Fruit fly (Drosophila melanogaster) whole organism, embryonic: ENCODE data around the gene CG6654.

Experiments
- Ada2b ChIP-seq: fragments of 200-800 bp; sonication (Bioruptor generic); IDR thresholded peaks from 2 replicates; pipeline ENCODE4 v1.3.6; 2022; ENCODE audit warnings: missing biosample characterization, missing genetic modification characterization
- CG10979 ChIP-seq: fragments of 200-800 bp; sonication (Bioruptor generic); optimal IDR thresholded peaks from 2 replicates; lab custom pipeline; 2018; ENCODE audit warnings: missing biosample characterization, mild to moderate bottlenecking, missing genetic modification characterization, moderate library complexity
- CG11560 ChIP-seq: fragments of 200-800 bp; sonication (Bioruptor generic); IDR thresholded peaks from 3 replicates; pipeline ENCODE4 v1.3.6; 2022; ENCODE audit warnings: missing biosample characterization, missing genetic modification characterization
- CG11723 ChIP-seq: fragments of 200-800 bp; sonication (Bioruptor generic); optimal IDR thresholded peaks from 2 replicates; lab custom pipeline; 2017; ENCODE audit warnings: missing biosample characterization, mild to moderate bottlenecking, missing genetic modification characterization
- CG13123 ChIP-seq: fragments of 200-800 bp; sonication (Bioruptor generic); optimal IDR thresholded peaks from 2 replicates; lab custom pipeline; 2016; ENCODE audit warnings: missing biosample characterization, missing genetic modification characterization
- CG13894 ChIP-seq: fragments of 200-800 bp; sonication (Bioruptor generic); optimal IDR thresholded peaks from 3 replicates; lab custom pipeline; 2018; ENCODE audit warnings: missing biosample characterization, mild to moderate bottlenecking, missing genetic modification characterization, moderate library complexity
- CG14441 ChIP-seq: fragments of 200-800 bp; sonication (Bioruptor generic); IDR thresholded peaks from 2 replicates; pipeline ENCODE4 v1.3.6; 2022; ENCODE audit warnings: missing biosample characterization, missing genetic modification characterization
- CG15011 ChIP-seq: fragments of 200-800 bp; sonication (Bioruptor generic); optimal IDR thresholded peaks from 3 replicates; lab custom pipeline; 2018; ENCODE audit warnings: missing biosample characterization, mild to moderate bottlenecking, missing genetic modification characterization
- CG15514 ChIP-seq: fragments of 200-800 bp; sonication (Bioruptor generic); optimal IDR thresholded peaks from 3 replicates; lab custom pipeline; 2017; ENCODE audit warnings: missing biosample characterization, missing genetic modification characterization, mild to moderate bottlenecking, moderate library complexity, missing genetic modification reagents
- CG17359 ChIP-seq: fragments of 200-800 bp; sonication (Bioruptor generic); optimal IDR thresholded peaks from 3 replicates; lab custom pipeline; 2018; ENCODE audit warnings: missing biosample characterization, mild to moderate bottlenecking, missing genetic modification characterization, moderate library complexity
- CG18764 ChIP-seq: fragments of 200-800 bp; sonication (Bioruptor generic); optimal IDR thresholded peaks from 3 replicates; lab custom pipeline; 2016; ENCODE audit warnings: missing biosample characterization, missing genetic modification characterization
- CG2116 ChIP-seq: fragments of 200-800 bp; sonication (Bioruptor generic); optimal IDR thresholded peaks from 3 replicates; lab custom pipeline; 2018; ENCODE audit warnings: missing biosample characterization, mild to moderate bottlenecking, missing genetic modification characterization
- CG2120 ChIP-seq: fragments of 200-800 bp; sonication (Bioruptor generic); optimal IDR thresholded peaks from 3 replicates; lab custom pipeline; 2016; ENCODE audit warnings: missing biosample characterization, missing genetic modification characterization
- CG31224 ChIP-seq: fragments of 200-800 bp; sonication (Bioruptor generic); IDR thresholded peaks from 2 replicates; pipeline ENCODE4 v1.3.6; 2022; ENCODE audit warnings: missing biosample characterization, missing genetic modification characterization
- CG4404 ChIP-seq: fragments of 200-800 bp; sonication (Bioruptor generic); IDR thresholded peaks from 2 replicates; pipeline ENCODE4 v1.3.6; 2022; ENCODE audit warnings: missing biosample characterization, missing genetic modification characterization
- CG5180 ChIP-seq: fragments of 200-800 bp; sonication (Bioruptor generic); optimal IDR thresholded peaks from 3 replicates; lab custom pipeline; 2017; ENCODE audit warnings: missing biosample characterization, missing genetic modification characterization, mild to moderate bottlenecking, moderate library complexity, missing genetic modification reagents
- CG6683 ChIP-seq: fragments of 200-800 bp; sonication (Bioruptor generic); optimal IDR thresholded peaks from 2 replicates; lab custom pipeline; 2017; ENCODE audit warnings: missing biosample characterization, mild to moderate bottlenecking, missing genetic modification characterization, missing genetic modification reagents
- CG6689 ChIP-seq: fragments of 200-800 bp; sonication (Bioruptor generic); IDR thresholded peaks from 2 replicates; pipeline ENCODE4 v1.3.6; 2022; ENCODE audit warnings: missing biosample characterization, missing genetic modification characterization
- CG7271 ChIP-seq: fragments of 200-800 bp; sonication (Bioruptor generic); optimal IDR thresholded peaks from 2 replicates; lab custom pipeline; 2018; ENCODE audit warnings: missing biosample characterization, mild to moderate bottlenecking, missing genetic modification characterization, moderate library complexity
- Dip2 ChIP-seq: fragments of 200-800 bp; sonication (Bioruptor generic); IDR thresholded peaks from 2 replicates; pipeline ENCODE4 v1.3.6; 2022; ENCODE audit warnings: missing biosample characterization, missing genetic modification characterization
- Ets97D ChIP-seq: fragments of 200-800 bp; sonication (Bioruptor generic); optimal IDR thresholded peaks from 3 replicates; lab custom pipeline; 2016; ENCODE audit warnings: missing biosample characterization, missing genetic modification characterization
- Gsc ChIP-seq: fragments of 200-800 bp; sonication (Bioruptor generic); IDR thresholded peaks from 2 replicates; pipeline ENCODE4 v1.3.6; 2022; ENCODE audit warnings: missing biosample characterization, missing genetic modification characterization
- Hr78 ChIP-seq, 2 experiments: fragments of 200-800 bp in 1 of 2; fragments of >200 bp in 1 of 2; sonication (Bioruptor generic) in 1 of 2; optimal IDR thresholded peaks; 2 replicates each; lab custom pipeline; 2017 to 2019; ENCODE audit warnings: missing biosample characterization in 2 of 2, missing genetic modification characterization in 2 of 2, mild to moderate bottlenecking in 1 of 2, moderate library complexity in 1 of 2
- Lim3 ChIP-seq: fragments of 200-800 bp; sonication (Bioruptor generic); IDR thresholded peaks from 2 replicates; pipeline ENCODE4 v1.3.6; 2022; ENCODE audit warnings: missing biosample characterization, missing genetic modification characterization
- MESR4 ChIP-seq: fragments of 200-800 bp; sonication (Bioruptor generic); optimal IDR thresholded peaks from 2 replicates; lab custom pipeline; 2018; ENCODE audit warnings: missing biosample characterization, mild to moderate bottlenecking, missing genetic modification characterization, moderate library complexity
- MTF-1 ChIP-seq: fragments of 200-800 bp; sonication (Bioruptor generic); optimal IDR thresholded peaks from 2 replicates; lab custom pipeline; 2018; ENCODE audit warnings: missing biosample characterization, mild to moderate bottlenecking, missing genetic modification characterization, borderline replicate concordance
- Nf-YA ChIP-seq: fragments of 200-800 bp; sonication (Bioruptor generic); IDR thresholded peaks from 2 replicates; pipeline ENCODE4 v1.3.6; 2022; ENCODE audit warnings: missing biosample characterization, missing genetic modification characterization
- Sox102F ChIP-seq: fragments of 200-800 bp; sonication (Bioruptor generic); optimal IDR thresholded peaks from 2 replicates; lab custom pipeline; 2018; ENCODE audit warnings: missing biosample characterization, mild to moderate bottlenecking, missing genetic modification characterization, moderate library complexity
- Spps ChIP-seq: fragments of 200-800 bp; sonication (Bioruptor generic); optimal IDR thresholded peaks from 2 replicates; lab custom pipeline; 2018; ENCODE audit warnings: missing biosample characterization, mild to moderate bottlenecking, missing genetic modification characterization
- Sry-δ ChIP-seq: fragments of 200-800 bp; sonication (Bioruptor generic); optimal IDR thresholded peaks from 2 replicates; lab custom pipeline; 2016; ENCODE audit warnings: missing biosample characterization, missing genetic modification characterization
- Ssrp ChIP-seq: fragments of 200-800 bp; sonication (Bioruptor generic); optimal IDR thresholded peaks from 2 replicates; lab custom pipeline; 2018; ENCODE audit warnings: missing biosample characterization, mild to moderate bottlenecking, missing genetic modification characterization, moderate library complexity
- Xbp1 ChIP-seq: fragments of 200-800 bp; sonication (Bioruptor generic); optimal IDR thresholded peaks from 3 replicates; lab custom pipeline; 2016; ENCODE audit warnings: missing biosample characterization, mild to moderate bottlenecking, missing genetic modification characterization
- ato ChIP-seq: fragments of 200-800 bp; sonication (Bioruptor generic); IDR thresholded peaks from 2 replicates; pipeline ENCODE4 v1.3.6; 2022; ENCODE audit warnings: missing biosample characterization, missing genetic modification characterization; ENCODE audit not compliant: partially characterized antibody
- caup ChIP-seq: fragments of 200-800 bp; sonication (Bioruptor generic); optimal IDR thresholded peaks from 3 replicates; lab custom pipeline; 2017; ENCODE audit warnings: missing biosample characterization, mild to moderate bottlenecking, missing genetic modification characterization, moderate library complexity; ENCODE audit not compliant: severe bottlenecking
- crp ChIP-seq, 2 experiments: fragments of 200-800 bp; sonication (Bioruptor generic); optimal IDR thresholded peaks; 2 replicates in 1 of 2; 3 replicates in 1 of 2; lab custom pipeline; 2017; ENCODE audit warnings: missing biosample characterization in 2 of 2, missing genetic modification characterization in 2 of 2, mild to moderate bottlenecking in 1 of 2, moderate library complexity in 1 of 2
- fd3F ChIP-seq: fragments of 200-800 bp; sonication (Bioruptor generic); optimal IDR thresholded peaks from 2 replicates; lab custom pipeline; 2018; ENCODE audit warnings: missing biosample characterization, mild to moderate bottlenecking, missing genetic modification characterization, moderate library complexity
- gcm ChIP-seq: fragments of 200-800 bp; sonication (Bioruptor generic); optimal IDR thresholded peaks from 2 replicates; lab custom pipeline; 2019; ENCODE audit warnings: missing biosample characterization, mild to moderate bottlenecking, missing genetic modification characterization, moderate library complexity
- hbn ChIP-seq: fragments of 200-800 bp; sonication (Bioruptor generic); IDR thresholded peaks from 2 replicates; pipeline ENCODE4 v1.3.6; 2022; ENCODE audit warnings: missing biosample characterization, missing genetic modification characterization; ENCODE audit not compliant: partially characterized antibody
- her ChIP-seq: fragments of 200-800 bp; sonication (Bioruptor generic); optimal IDR thresholded peaks from 2 replicates; lab custom pipeline; 2016; ENCODE audit warnings: missing biosample characterization, missing genetic modification characterization
- knrl ChIP-seq: fragments of 200-800 bp; sonication (Bioruptor generic); IDR thresholded peaks from 3 replicates; pipeline ENCODE4 v1.3.6; 2022; ENCODE audit warnings: missing biosample characterization, missing genetic modification characterization; ENCODE audit not compliant: partially characterized antibody
- nerfin-1 ChIP-seq: fragments of 200-800 bp; sonication (Bioruptor generic); optimal IDR thresholded peaks from 3 replicates; lab custom pipeline; 2019; ENCODE audit warnings: missing biosample characterization, mild to moderate bottlenecking, missing genetic modification characterization, moderate library complexity
- pan ChIP-seq, 4 experiments: fragments of >200 bp in 3 of 4; fragments of 200-800 bp in 1 of 4; sonication (Bioruptor generic) in 1 of 4; optimal IDR thresholded peaks in 3 of 4; IDR thresholded peaks in 1 of 4; 2 replicates each; pipeline versions ENCODE4 v1.3.6 to Lab custom; 2017 to 2022; ENCODE audit warnings: missing biosample characterization in 2 of 4, missing genetic modification characterization in 2 of 4, mixed read lengths in 1 of 4
- pita ChIP-seq: fragments of 200-800 bp; sonication (Bioruptor generic); optimal IDR thresholded peaks from 2 replicates; lab custom pipeline; 2017; ENCODE audit warnings: missing biosample characterization, mild to moderate bottlenecking, missing genetic modification characterization
- row ChIP-seq: fragments of 200-800 bp; sonication (Bioruptor generic); IDR thresholded peaks from 3 replicates; pipeline ENCODE4 v1.3.6; 2022; ENCODE audit warnings: missing biosample characterization, missing genetic modification characterization
- salm ChIP-seq: fragments of 200-800 bp; sonication (Bioruptor generic); optimal IDR thresholded peaks from 2 replicates; lab custom pipeline; 2018; ENCODE audit warnings: missing biosample characterization, mild to moderate bottlenecking, missing genetic modification characterization
- sd ChIP-seq: fragments of 200-800 bp; sonication (Bioruptor generic); optimal IDR thresholded peaks from 3 replicates; lab custom pipeline; 2018; ENCODE audit warnings: missing biosample characterization, mild to moderate bottlenecking, missing genetic modification characterization, moderate library complexity
- unpg ChIP-seq: fragments of 200-800 bp; sonication (Bioruptor generic); optimal IDR thresholded peaks from 3 replicates; lab custom pipeline; 2018; ENCODE audit warnings: missing biosample characterization, mild to moderate bottlenecking, missing genetic modification characterization, moderate library complexity
- zen ChIP-seq: fragments of 200-800 bp; sonication (Bioruptor generic); optimal IDR thresholded peaks from 3 replicates; lab custom pipeline; 2018; ENCODE audit warnings: missing biosample characterization, mild to moderate bottlenecking, missing genetic modification characterization, moderate library complexity
- zfh2 ChIP-seq: fragments of 200-800 bp; sonication (Bioruptor generic); optimal IDR thresholded peaks from 2 replicates; lab custom pipeline; 2016; ENCODE audit warnings: missing biosample characterization, missing genetic modification characterization

The CG6654 gene

DNA sequence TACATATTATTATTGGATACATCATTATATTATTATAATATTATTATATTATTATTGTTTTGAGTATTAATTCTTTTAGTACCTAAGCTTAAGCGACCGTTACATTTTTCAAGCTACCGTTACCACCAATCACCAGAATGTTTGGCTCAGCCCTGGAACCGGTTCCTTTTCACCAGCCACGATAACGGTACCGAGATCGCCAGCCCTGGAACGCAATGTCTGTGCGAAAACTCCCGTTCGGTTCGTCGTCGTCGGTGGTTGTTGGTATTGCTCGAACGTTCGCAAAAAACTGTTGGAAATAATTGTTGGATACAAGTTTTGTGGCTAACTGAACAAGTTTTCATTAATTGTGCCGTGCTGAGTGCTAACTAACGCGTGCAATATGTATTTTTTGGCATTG lies 36.3 kb upstream of the CG6654 start, which contains the start of gene CG42404 (continued):
- no peak for TF ChIP-seq CG17359
- TF ChIP-seq Spps (tag; lab: Kevin White, UChicago) = no peak
- no peak for TF ChIP-seq CG11723 (GFP tag; lab: Kevin White, UChicago)
- no peak for TF ChIP-seq Hr78 (GFP tag; optimal IDR thresholded peaks at IDR 0.05; lab: Kevin White, UChicago)
- no peak for TF ChIP-seq CG13123 (GFP tag; lab: Kevin White, UChicago)
- peak; percentile 7 for TF ChIP-seq MESR4
- no peak for TF ChIP-seq caup (GFP tag; lab: Kevin White, UChicago)
- TF ChIP-seq CG31224 (GFP tag; lab: Robert Waterston, UW) = no peak
- no peak for TF ChIP-seq CG10979
- no peak for TF ChIP-seq Gsc (GFP tag; lab: Robert Waterston, UW)
- TF ChIP-seq zen = no peak
- peak; percentile 99 for TF ChIP-seq CG15514 (GFP tag; lab: Kevin White, UChicago)
- TF ChIP-seq CG2116 = peak; percentile 15
- TF ChIP-seq salm = no peak
- TF ChIP-seq CG4404 (GFP tag; lab: Robert Waterston, UW) = no peak
- TF ChIP-seq gcm (GFP tag; lab: Kevin White, UChicago) = no peak
- no peak for TF ChIP-seq pan (optimal IDR thresholded peaks at IDR 0.05; lab: Kevin White, UChicago)
- no peak for TF ChIP-seq pan (GFP tag; optimal IDR thresholded peaks at IDR 0.05 in 1 of 2, IDR thresholded peaks at IDR 0.05 in 1 of 2)
- no peak for TF ChIP-seq Sry-δ (GFP tag; lab: Kevin White, UChicago)
- no peak for TF ChIP-seq Ssrp (tag; lab: Kevin White, UChicago)
- TF ChIP-seq CG6689 (GFP tag; lab: Robert Waterston, UW) = no peak
- TF ChIP-seq CG2120 = no peak
- no peak for TF ChIP-seq CG13894 (tag; lab: Kevin White, UChicago)
- TF ChIP-seq knrl = no peak
- no peak for TF ChIP-seq crp (GFP tag; optimal IDR thresholded peaks at IDR 0.05; lab: Kevin White, UChicago)
- TF ChIP-seq pita (GFP tag; lab: Kevin White, UChicago) = no peak
- TF ChIP-seq her (GFP tag; lab: Kevin White, UChicago) = no peak
- no peak for TF ChIP-seq CG7271
- TF ChIP-seq Nf-YA (GFP tag; lab: Robert Waterston, UW) = no peak
- TF ChIP-seq CG5180 (GFP tag; lab: Kevin White, UChicago) = peak; percentile 77
- TF ChIP-seq row (GFP tag; lab: Robert Waterston, UW) = peak; percentile 18; the same call in 1 of the 3 replicates
- no peak for TF ChIP-seq zfh2 (GFP tag; lab: Kevin White, UChicago)
- TF ChIP-seq CG6683 (GFP tag; lab: Kevin White, UChicago) = no peak
- no peak for TF ChIP-seq MTF-1 (GFP tag; lab: Kevin White, UChicago)
- TF ChIP-seq sd (tag; lab: Kevin White, UChicago) = no peak
- no peak for TF ChIP-seq CG18764 (GFP tag; lab: Kevin White, UChicago)
- TF ChIP-seq Ada2b (GFP tag; lab: Robert Waterston, UW) = no peak
- peak; percentile 5 for TF ChIP-seq Ets97D (GFP tag; lab: Kevin White, UChicago)
- TF ChIP-seq CG15011 (GFP tag; lab: Kevin White, UChicago) = no peak
- no peak for TF ChIP-seq Sox102F (GFP tag; lab: Kevin White, UChicago)
- no peak for TF ChIP-seq hbn
- TF ChIP-seq CG14441 (GFP tag; lab: Robert Waterston, UW) = no peak
- no peak for TF ChIP-seq ato (GFP tag; lab: Robert Waterston, UW)
- TF ChIP-seq Xbp1 (GFP tag; lab: Kevin White, UChicago) = no peak
- TF ChIP-seq Lim3 (GFP tag; lab: Robert Waterston, UW) = no peak
- no peak for TF ChIP-seq fd3F (GFP tag; lab: Kevin White, UChicago)
- TF ChIP-seq CG11560 (tag; lab: Robert Waterston, UW) = no peak
- no peak for TF ChIP-seq Dip2 (GFP tag; lab: Robert Waterston, UW)
- TF ChIP-seq unpg (GFP tag; lab: Kevin White, UChicago) = no peak
- no peak for TF ChIP-seq nerfin-1 (tag; lab: Kevin White, UChicago)
